Fruit fly (Drosophila melanogaster) whole organism, adult: ENCODE results near the gene CG14017.

Experiments used
- CG11617 ChIP-seq: fragments of 200-800 bp; sonication (Bioruptor generic); optimal IDR thresholded peaks from 2 replicates; lab custom pipeline; 2017; ENCODE audit warnings: mild to moderate bottlenecking, missing biosample characterization, missing genetic modification reagents, missing genetic modification characterization
- CG12768 ChIP-seq: fragments of 200-800 bp; sonication (Bioruptor generic); optimal IDR thresholded peaks from 2 replicates; lab custom pipeline; 2017; ENCODE audit warnings: missing biosample characterization, missing genetic modification characterization, mild to moderate bottlenecking, moderate library complexity, missing genetic modification reagents
- CG14711 ChIP-seq: fragments of 200-800 bp; sonication (Bioruptor generic); optimal IDR thresholded peaks from 2 replicates; lab custom pipeline; 2018; ENCODE audit warnings: missing biosample characterization, mild to moderate bottlenecking, missing genetic modification characterization, moderate library complexity
- CG1620 ChIP-seq: fragments of 200-800 bp; sonication (Bioruptor generic); optimal IDR thresholded peaks from 2 replicates; lab custom pipeline; 2016; ENCODE audit warnings: missing biosample characterization, missing genetic modification characterization
- CG33017 ChIP-seq: fragments of 200-800 bp; sonication (Bioruptor generic); optimal IDR thresholded peaks from 2 replicates; lab custom pipeline; 2018; ENCODE audit warnings: missing biosample characterization, mild to moderate bottlenecking, missing genetic modification characterization, moderate library complexity
- CG5204 ChIP-seq: fragments of 200-800 bp; sonication (Bioruptor generic); optimal IDR thresholded peaks from 2 replicates; lab custom pipeline; 2016; ENCODE audit warnings: missing biosample characterization, missing genetic modification characterization
- CG7045 ChIP-seq: fragments of 200-800 bp; sonication (Bioruptor generic); optimal IDR thresholded peaks from 2 replicates; lab custom pipeline; 2017; ENCODE audit warnings: missing biosample characterization, mild to moderate bottlenecking, missing genetic modification characterization
- CG7101 ChIP-seq: fragments of 200-800 bp; sonication (Bioruptor generic); optimal IDR thresholded peaks from 2 replicates; lab custom pipeline; 2018; ENCODE audit warnings: missing biosample characterization, mild to moderate bottlenecking, missing genetic modification characterization, moderate library complexity
- Clk ChIP-seq: fragments of 200-800 bp; sonication (Bioruptor generic); optimal IDR thresholded peaks from 2 replicates; lab custom pipeline; 2017; ENCODE audit warnings: missing biosample characterization, missing genetic modification characterization
- Crg-1 ChIP-seq: fragments of 200-800 bp; sonication (Bioruptor generic); optimal IDR thresholded peaks from 2 replicates; lab custom pipeline; 2016; ENCODE audit warnings: missing biosample characterization, missing genetic modification characterization
- Hr96 ChIP-seq: fragments of 200-800 bp; sonication (Bioruptor generic); optimal IDR thresholded peaks from 2 replicates; lab custom pipeline; 2016; ENCODE audit warnings: missing biosample characterization, missing genetic modification characterization
- Mnt ChIP-seq: fragments of 200-800 bp; sonication (Bioruptor generic); optimal IDR thresholded peaks from 2 replicates; lab custom pipeline; 2016; ENCODE audit warnings: missing biosample characterization, mild to moderate bottlenecking, missing genetic modification characterization
- bab1 ChIP-seq: fragments of 200-800 bp; sonication (Bioruptor generic); optimal IDR thresholded peaks from 3 replicates; lab custom pipeline; 2019; ENCODE audit warnings: missing biosample characterization, mild to moderate bottlenecking, missing genetic modification characterization, moderate library complexity
- cic ChIP-seq: fragments of 200-800 bp; sonication (Bioruptor generic); optimal IDR thresholded peaks from 2 replicates; lab custom pipeline; 2017; ENCODE audit warnings: missing biosample characterization, mild to moderate bottlenecking, missing genetic modification characterization, moderate library complexity
- cnc ChIP-seq, 2 experiments: fragments of >200 bp; optimal IDR thresholded peaks; 2 replicates each; lab custom pipeline; 2017
- kay ChIP-seq: fragments of 200-800 bp; sonication (Bioruptor generic); peaks from one replicate; lab custom pipeline; 2016; ENCODE audit warnings: missing biosample characterization, missing genetic modification characterization, borderline replicate concordance
- ovo ChIP-seq: fragments of 200-800 bp; sonication (Bioruptor generic); optimal IDR thresholded peaks from 2 replicates; lab custom pipeline; 2016; ENCODE audit warnings: missing biosample characterization, missing genetic modification characterization
- pad ChIP-seq: fragments of 200-800 bp; sonication (Bioruptor generic); optimal IDR thresholded peaks from 3 replicates; lab custom pipeline; 2017; ENCODE audit warnings: missing biosample characterization, missing genetic modification characterization, mild to moderate bottlenecking, moderate library complexity, missing genetic modification reagents
- tj ChIP-seq: fragments of 200-800 bp; sonication (Bioruptor generic); optimal IDR thresholded peaks from 3 replicates; lab custom pipeline; 2017; ENCODE audit warnings: missing biosample characterization, mild to moderate bottlenecking, missing genetic modification characterization, moderate library complexity
- toe ChIP-seq: fragments of 200-800 bp; sonication (Bioruptor generic); optimal IDR thresholded peaks from 2 replicates; lab custom pipeline; 2016; ENCODE audit warnings: missing biosample characterization, missing genetic modification characterization

CG14017 gene

dm6 chr2L:5553750-5554149 is at the start of gene CG14017, which contains the start of gene CG14013:
TSS of gene CG14017 (plus strand) at chr2L:5553897.
TSS of gene CG14013 (minus strand) at chr2L:5553850.
- TF ChIP-seq CG5204 (no peak), tj (GFP tag; lab: Kevin White, UChicago) (no peak), CG7045 (GFP tag; lab: Kevin White, UChicago) (no peak), CG12768 (GFP tag; lab: Kevin White, UChicago) (no peak), Crg-1 (GFP tag; lab: Kevin White, UChicago) (no peak), cnc (optimal IDR thresholded peaks at IDR 0.05; lab: Kevin White, UChicago) (no peak), ovo (GFP tag; lab: Kevin White, UChicago) (no peak), CG14711 (tag; lab: Kevin White, UChicago) (no peak), toe (no peak)

- no peak for TF ChIP-seq CG12768 (GFP tag; lab: Kevin White, UChicago)
- TF ChIP-seq CG1620: no peak
- TF ChIP-seq cic (GFP tag; lab: Kevin White, UChicago): no peak
Observed at dm6 chr2L:5505130-5505529, 48.6 kb upstream of the CG14017 start.

- TF ChIP-seq CG7101 (tag; lab: Kevin White, UChicago) (no peak), CG11617 (no peak), toe (no peak), Mnt (GFP tag; lab: Kevin White, UChicago) (no peak), cic (GFP tag; lab: Kevin White, UChicago) (no peak), CG12768 (GFP tag; lab: Kevin White, UChicago) (no peak)
Observed at dm6 chr2L:5507082-5507481, 46.6 kb upstream of the CG14017 start.

dm6 chr2L:5507823-5508438 is 45.8 kb upstream of the CG14017 start:
- TF ChIP-seq CG12768 (GFP tag; lab: Kevin White, UChicago) (no peak), bab1 (no peak), cnc (optimal IDR thresholded peaks at IDR 0.05; lab: Kevin White, UChicago) (no peak), Mnt (GFP tag; lab: Kevin White, UChicago) (no peak), CG14711 (tag; lab: Kevin White, UChicago) (no peak), toe (no peak), Hr96 (no peak), cic (GFP tag; lab: Kevin White, UChicago) (no peak), CG11617 (no peak), CG1620 (no peak), Crg-1 (GFP tag; lab: Kevin White, UChicago) (no peak), CG7045 (GFP tag; lab: Kevin White, UChicago) (no peak), tj (GFP tag; lab: Kevin White, UChicago) (no peak), CG7101 (tag; lab: Kevin White, UChicago) (no peak), ovo (GFP tag; lab: Kevin White, UChicago) (no peak), pad (GFP tag; lab: Kevin White, UChicago) (no peak), kay (GFP tag; lab: Kevin White, UChicago) (no peak), CG5204 (no peak), Clk (GFP tag; lab: Kevin White, UChicago) (no peak), CG33017 (tag; lab: Kevin White, UChicago) (no peak)

- TF ChIP-seq cnc (optimal IDR thresholded peaks at IDR 0.05; lab: Kevin White, UChicago) (no peak), cic (GFP tag; lab: Kevin White, UChicago) (no peak), CG33017 (tag; lab: Kevin White, UChicago) (no peak), Hr96 (no peak)
Observed at dm6 chr2L:5514946-5515345, 38.8 kb upstream of the CG14017 start.

- no peak for TF ChIP-seq Hr96
- no peak for TF ChIP-seq CG33017 (tag; lab: Kevin White, UChicago)
- TF ChIP-seq cic (GFP tag; lab: Kevin White, UChicago): no peak
- no peak for TF ChIP-seq CG12768 (GFP tag; lab: Kevin White, UChicago)
- TF ChIP-seq CG7045 (GFP tag; lab: Kevin White, UChicago): no peak
- no peak for TF ChIP-seq CG7101 (tag; lab: Kevin White, UChicago)
- TF ChIP-seq CG11617: no peak
- TF ChIP-seq pad (GFP tag; lab: Kevin White, UChicago): no peak
- TF ChIP-seq Clk (GFP tag; lab: Kevin White, UChicago): no peak
- TF ChIP-seq ovo (GFP tag; lab: Kevin White, UChicago): no peak
- no peak for TF ChIP-seq kay (GFP tag; lab: Kevin White, UChicago)
- TF ChIP-seq toe: no peak
- TF ChIP-seq CG1620: no peak
- no peak for TF ChIP-seq CG14711 (tag; lab: Kevin White, UChicago)
- no peak for TF ChIP-seq cnc (optimal IDR thresholded peaks at IDR 0.05; lab: Kevin White, UChicago)
- no peak for TF ChIP-seq tj (GFP tag; lab: Kevin White, UChicago)
- TF ChIP-seq Crg-1 (GFP tag; lab: Kevin White, UChicago): no peak
Observed at dm6 chr2L:5517393-5517792, 36.3 kb upstream of the CG14017 start, which contains the start of gene CG14020. TSS of gene CG14020 (plus strand) at chr2L:5517737.

dm6 chr2L:5519846-5520384 is 33.8 kb upstream of the CG14017 start, which contains the start of the genes CG7382 and cl:
TSS of gene CG7382 (minus strand) at chr2L:5519896.
TSS of gene cl (plus strand) at chr2L:5520135.
- TF ChIP-seq ovo (GFP tag; lab: Kevin White, UChicago) (peak; percentile 53), CG33017 (tag; lab: Kevin White, UChicago) (no peak), kay (GFP tag; lab: Kevin White, UChicago) (no peak), toe (peak; percentile 69), cic (GFP tag; lab: Kevin White, UChicago) (peak; percentile 15), CG5204 (no peak), CG14711 (tag; lab: Kevin White, UChicago) (peak; percentile 92), Mnt (GFP tag; lab: Kevin White, UChicago) (no peak), CG7045 (GFP tag; lab: Kevin White, UChicago) (peak; percentile 36), Hr96 (no peak), Crg-1 (GFP tag; lab: Kevin White, UChicago) (no peak), pad (GFP tag; lab: Kevin White, UChicago) (peak; percentile 99), tj (GFP tag; lab: Kevin White, UChicago) (peak; percentile 82), CG7101 (tag; lab: Kevin White, UChicago) (peak; percentile 21), CG11617 (peak; percentile 24)
